Fruit fly (Drosophila melanogaster): Measurements from ENCODE around the gene eag.

The eag gene

dm6 chrX:15023826-15024545 lies 68.7 kb downstream of the eag start, which contains the start of gene be (continued):
- TF ChIP-seq CG12744 (GFP tag; optimal IDR thresholded peaks at IDR 0.05): no peak
- TF ChIP-seq slbo (GFP tag; IDR thresholded peaks at IDR 0.05): peak; percentile 74
- TF ChIP-seq CG9609 (GFP tag; optimal IDR thresholded peaks at IDR 0.05): no peak
- no peak for TF ChIP-seq Adf1 (GFP tag; IDR thresholded peaks at IDR 0.05)
- TF ChIP-seq CG8944 (GFP tag; optimal IDR thresholded peaks at IDR 0.05): no peak
- peak; percentile 46 for TF ChIP-seq CG12942 (GFP tag; optimal IDR thresholded peaks at IDR 0.05)
- no peak for TF ChIP-seq CG43689 (GFP tag; IDR thresholded peaks at IDR 0.05)
- no peak for TF ChIP-seq NFAT (GFP tag; IDR thresholded peaks at IDR 0.05)
- no peak for TF ChIP-seq crp (GFP tag; optimal IDR thresholded peaks at IDR 0.05)
- no peak for TF ChIP-seq CG6254 (GFP tag; optimal IDR thresholded peaks at IDR 0.05)
- TF ChIP-seq CG8765 (GFP tag; IDR thresholded peaks at IDR 0.05): no peak
- no peak for TF ChIP-seq NC2α (GFP tag; optimal IDR thresholded peaks at IDR 0.05)
- TF ChIP-seq bbx (GFP tag; IDR thresholded peaks at IDR 0.05; ENCODE audit: partially characterized antibody): no peak
- no peak for TF ChIP-seq gcm2 (GFP tag; optimal IDR thresholded peaks at IDR 0.05)
- peak; percentile 96 for TF ChIP-seq CG17361 (GFP tag; IDR thresholded peaks at IDR 0.05)
- no peak for TF ChIP-seq gsb (GFP tag; IDR thresholded peaks at IDR 0.05)
- TF ChIP-seq CG6813 (GFP tag; optimal IDR thresholded peaks at IDR 0.05): peak; percentile 37
- peak; percentile 73 for TF ChIP-seq CG12104 (GFP tag; optimal IDR thresholded peaks at IDR 0.05)
- TF ChIP-seq da (GFP tag; optimal IDR thresholded peaks at IDR 0.05): no peak
- no peak for TF ChIP-seq Poxn (GFP tag; IDR thresholded peaks at IDR 0.05)
- peak; percentile 49 for TF ChIP-seq CG31224 (GFP tag; IDR thresholded peaks at IDR 0.05)
- TF ChIP-seq onecut (GFP tag; IDR thresholded peaks at IDR 0.05): 0 out of 2 replicates have a peak, but pooled peaks have one; percentile 23
- TF ChIP-seq Hr78 (GFP tag; optimal IDR thresholded peaks at IDR 0.05): peak in 1 of 2 experiments; percentile 41
- TF ChIP-seq ham (GFP tag; IDR thresholded peaks at IDR 0.05): no peak
- 0 out of 3 replicates have a peak, but pooled peaks have one; percentile 4 for TF ChIP-seq ase (GFP tag; IDR thresholded peaks at IDR 0.05)
- TF ChIP-seq Nf-YC (tag; optimal IDR thresholded peaks at IDR 0.05): peak; percentile 83
- no peak for TF ChIP-seq ato (GFP tag; IDR thresholded peaks at IDR 0.05; ENCODE audit: partially characterized antibody)
- TF ChIP-seq Ets97D (GFP tag; optimal IDR thresholded peaks at IDR 0.05): no peak
- TF ChIP-seq tx (GFP tag; optimal IDR thresholded peaks at IDR 0.05): no peak
- TF ChIP-seq CG14441 (GFP tag; IDR thresholded peaks at IDR 0.05): no peak
- TF ChIP-seq fu2 (GFP tag; optimal IDR thresholded peaks at IDR 0.05): no peak
- no peak for TF ChIP-seq z (GFP tag; IDR thresholded peaks at IDR 0.05)
- TF ChIP-seq bowl (GFP tag; IDR thresholded peaks at IDR 0.05): no peak
- TF ChIP-seq trem (tag; optimal IDR thresholded peaks at IDR 0.05): peak; percentile 58
- TF ChIP-seq CG4360 (GFP tag; IDR thresholded peaks at IDR 0.05): no peak
- peak; percentile 90 for TF ChIP-seq gem (tag; optimal IDR thresholded peaks at IDR 0.05)
- peak; percentile 16 for TF ChIP-seq tio (GFP tag; optimal IDR thresholded peaks at IDR 0.05)
- peak; percentile 3 for TF ChIP-seq CG4707 (GFP tag; optimal IDR thresholded peaks at IDR 0.05)

dm6 chrX:15024728-15025127 lies 69.5 kb downstream of the eag start:
- TF ChIP-seq H2.0 (GFP tag; IDR thresholded peaks at IDR 0.05) (no peak), CG9437 (GFP tag; optimal IDR thresholded peaks at IDR 0.05) (no peak), Med (GFP tag) (peak; percentile 52), ro (GFP tag; IDR thresholded peaks at IDR 0.05) (no peak), gro (GFP tag; optimal IDR thresholded peaks at IDR 0.05) (no peak), nom (GFP tag; optimal IDR thresholded peaks at IDR 0.05) (peak; percentile 84), dysf (GFP tag; IDR thresholded peaks at IDR 0.05) (no peak)
